Fruit fly (Drosophila melanogaster) whole organism, embryonic: Measurements from ENCODE around the gene CG6149.

Source experiments
- CG11723 ChIP-seq: fragments of 200-800 bp; sonication (Bioruptor generic); optimal IDR thresholded peaks from 2 replicates; lab custom pipeline; 2017; ENCODE audit warnings: missing biosample characterization, mild to moderate bottlenecking, missing genetic modification characterization
- CG12104 ChIP-seq: fragments of 200-800 bp; sonication (Bioruptor generic); optimal IDR thresholded peaks from 3 replicates; lab custom pipeline; 2016; ENCODE audit warnings: missing biosample characterization, missing genetic modification characterization
- CG1233 ChIP-seq: fragments of 200-800 bp; sonication (Bioruptor generic); optimal IDR thresholded peaks from 4 replicates; lab custom pipeline; 2018; ENCODE audit warnings: missing biosample characterization, mild to moderate bottlenecking, missing genetic modification characterization
- CG12769 ChIP-seq: fragments of 200-800 bp; sonication (Bioruptor generic); optimal IDR thresholded peaks from 2 replicates; lab custom pipeline; 2019; ENCODE audit warnings: missing biosample characterization, mild to moderate bottlenecking, missing genetic modification characterization, moderate library complexity
- CG14441 ChIP-seq: fragments of 200-800 bp; sonication (Bioruptor generic); IDR thresholded peaks from 2 replicates; pipeline ENCODE4 v1.3.6; 2022; ENCODE audit warnings: missing biosample characterization, missing genetic modification characterization
- CG1529 ChIP-seq: fragments of 200-800 bp; sonication (Bioruptor generic); optimal IDR thresholded peaks from 3 replicates; lab custom pipeline; 2018; ENCODE audit warnings: missing biosample characterization, missing genetic modification characterization
- CG15479 ChIP-seq: fragments of 200-800 bp; sonication (Bioruptor generic); optimal IDR thresholded peaks from 3 replicates; lab custom pipeline; 2019; ENCODE audit warnings: missing biosample characterization, mild to moderate bottlenecking, missing genetic modification characterization, moderate library complexity
- CG17359 ChIP-seq: fragments of 200-800 bp; sonication (Bioruptor generic); optimal IDR thresholded peaks from 3 replicates; lab custom pipeline; 2018; ENCODE audit warnings: missing biosample characterization, mild to moderate bottlenecking, missing genetic modification characterization, moderate library complexity
- CG17361 ChIP-seq: fragments of 200-800 bp; sonication (Bioruptor generic); IDR thresholded peaks from 3 replicates; pipeline ENCODE4 v1.3.6; 2022; ENCODE audit warnings: missing biosample characterization, missing genetic modification characterization
- CG17568 ChIP-seq: fragments of 200-800 bp; sonication (Bioruptor generic); optimal IDR thresholded peaks from 2 replicates; lab custom pipeline; 2018; ENCODE audit warnings: missing biosample characterization, mild to moderate bottlenecking, missing genetic modification characterization, moderate library complexity
- CG17612 ChIP-seq: fragments of 200-800 bp; sonication (Bioruptor generic); IDR thresholded peaks from 2 replicates; pipeline ENCODE4 v1.3.6; 2022; ENCODE audit warnings: missing biosample characterization, missing genetic modification characterization
- CG2875 ChIP-seq: fragments of 200-800 bp; sonication (Bioruptor generic); optimal IDR thresholded peaks from 2 replicates; lab custom pipeline; 2017; ENCODE audit warnings: missing biosample characterization, mild to moderate bottlenecking, missing genetic modification characterization, missing genetic modification reagents
- CG31224 ChIP-seq: fragments of 200-800 bp; sonication (Bioruptor generic); IDR thresholded peaks from 2 replicates; pipeline ENCODE4 v1.3.6; 2022; ENCODE audit warnings: missing biosample characterization, missing genetic modification characterization
- CG33213 ChIP-seq: fragments of 200-800 bp; sonication (Bioruptor generic); optimal IDR thresholded peaks from 3 replicates; lab custom pipeline; 2016; ENCODE audit warnings: missing biosample characterization, missing genetic modification characterization
- CG4360 ChIP-seq: fragments of 200-800 bp; sonication (Bioruptor generic); IDR thresholded peaks from 2 replicates; pipeline ENCODE4 v1.3.6; 2022; ENCODE audit warnings: missing biosample characterization, missing genetic modification characterization
- CG7372 ChIP-seq: fragments of 200-800 bp; sonication (Bioruptor generic); IDR thresholded peaks from 2 replicates; pipeline ENCODE4 v1.3.6; 2022; ENCODE audit warnings: missing biosample characterization, missing genetic modification characterization
- CG7745 ChIP-seq: fragments of 200-800 bp; sonication (Bioruptor generic); optimal IDR thresholded peaks from 2 replicates; lab custom pipeline; 2018; ENCODE audit warnings: missing biosample characterization, mild to moderate bottlenecking, missing genetic modification characterization, moderate library complexity
- CG7839 ChIP-seq: fragments of 200-800 bp; sonication (Bioruptor generic); optimal IDR thresholded peaks from 3 replicates; lab custom pipeline; 2018; ENCODE audit warnings: missing biosample characterization, mild to moderate bottlenecking, missing genetic modification characterization, moderate library complexity
- CG8281 ChIP-seq: fragments of 200-800 bp; sonication (Bioruptor generic); optimal IDR thresholded peaks from 2 replicates; lab custom pipeline; 2018; ENCODE audit warnings: missing biosample characterization, mild to moderate bottlenecking, missing genetic modification characterization, moderate library complexity
- CG9437 ChIP-seq: fragments of 200-800 bp; sonication (Bioruptor generic); optimal IDR thresholded peaks from 2 replicates; lab custom pipeline; 2018; ENCODE audit warnings: missing biosample characterization, mild to moderate bottlenecking, missing genetic modification characterization
- CrebB ChIP-seq: fragments of 200-800 bp; sonication (Bioruptor generic); optimal IDR thresholded peaks from 3 replicates; lab custom pipeline; 2018; ENCODE audit warnings: missing biosample characterization, mild to moderate bottlenecking, missing genetic modification characterization
- Dp ChIP-seq: fragments of 200-800 bp; sonication (Bioruptor generic); optimal IDR thresholded peaks from 2 replicates; lab custom pipeline; 2018; ENCODE audit warnings: missing biosample characterization, mild to moderate bottlenecking, missing genetic modification characterization, moderate library complexity
- Fer2 ChIP-seq: fragments of 200-800 bp; sonication (Bioruptor generic); optimal IDR thresholded peaks from 2 replicates; lab custom pipeline; 2018; ENCODE audit warnings: missing biosample characterization, mild to moderate bottlenecking, missing genetic modification characterization, moderate library complexity
- Fer3 ChIP-seq: fragments of 200-800 bp; sonication (Bioruptor generic); optimal IDR thresholded peaks from 2 replicates; lab custom pipeline; 2018; ENCODE audit warnings: missing biosample characterization, mild to moderate bottlenecking, missing genetic modification characterization, moderate library complexity
- Hey ChIP-seq: fragments of 200-800 bp; sonication (Bioruptor generic); optimal IDR thresholded peaks from 3 replicates; lab custom pipeline; 2018; ENCODE audit warnings: missing biosample characterization, mild to moderate bottlenecking, missing genetic modification characterization
- Kr ChIP-seq: fragments of 200-800 bp; sonication (Bioruptor generic); optimal IDR thresholded peaks from 2 replicates; lab custom pipeline; 2017; ENCODE audit warnings: missing biosample characterization, mild to moderate bottlenecking, missing genetic modification characterization
- Mes4 ChIP-seq: fragments of 200-800 bp; sonication (Bioruptor generic); optimal IDR thresholded peaks from 2 replicates; lab custom pipeline; 2016; ENCODE audit warnings: missing biosample characterization, missing genetic modification characterization
- NFAT ChIP-seq: fragments of 200-800 bp; sonication (Bioruptor generic); IDR thresholded peaks from 2 replicates; pipeline ENCODE4 v1.3.6; 2022; ENCODE audit warnings: missing biosample characterization, missing genetic modification characterization
- NK7.1 ChIP-seq: fragments of 200-800 bp; sonication (Bioruptor generic); optimal IDR thresholded peaks from 3 replicates; lab custom pipeline; 2016; ENCODE audit warnings: missing biosample characterization, missing genetic modification characterization
- Neu2 ChIP-seq: fragments of 200-800 bp; sonication (Bioruptor generic); optimal IDR thresholded peaks from 3 replicates; lab custom pipeline; 2016; ENCODE audit warnings: missing biosample characterization, missing genetic modification characterization, borderline replicate concordance
- Scr ChIP-seq: fragments of 200-800 bp; sonication (Bioruptor generic); IDR thresholded peaks from 2 replicates; pipeline ENCODE4 v1.3.6; 2022; ENCODE audit warnings: missing biosample characterization, missing genetic modification characterization; ENCODE audit not compliant: partially characterized antibody
- Xrp1 ChIP-seq: fragments of 200-800 bp; sonication (Bioruptor generic); IDR thresholded peaks from 2 replicates; pipeline ENCODE4 v1.3.6; 2022; ENCODE audit warnings: missing biosample characterization, missing genetic modification characterization
- amos ChIP-seq: fragments of 200-800 bp; sonication (Bioruptor generic); IDR thresholded peaks from 2 replicates; pipeline ENCODE4 v1.3.6; 2022; ENCODE audit warnings: missing biosample characterization, missing genetic modification characterization; ENCODE audit not compliant: partially characterized antibody
- ash1 ChIP-seq: fragments of 200-800 bp; sonication (Bioruptor generic); optimal IDR thresholded peaks from 2 replicates; lab custom pipeline; 2018; ENCODE audit warnings: missing biosample characterization, mild to moderate bottlenecking, missing genetic modification characterization
- bbx ChIP-seq: fragments of 200-800 bp; sonication (Bioruptor generic); IDR thresholded peaks from 2 replicates; pipeline ENCODE4 v1.3.6; 2022; ENCODE audit warnings: missing biosample characterization, missing genetic modification characterization; ENCODE audit not compliant: partially characterized antibody
- bsh ChIP-seq, 2 experiments: fragments of 200-800 bp; sonication (Bioruptor generic); optimal IDR thresholded peaks; 2 replicates each; lab custom pipeline; 2017 to 2018; ENCODE audit warnings: mild to moderate bottlenecking in 2 of 2, missing biosample characterization in 2 of 2, missing genetic modification characterization in 2 of 2, moderate library complexity in 1 of 2
- cato ChIP-seq: fragments of 200-800 bp; sonication (Bioruptor generic); optimal IDR thresholded peaks from 2 replicates; lab custom pipeline; 2016; ENCODE audit warnings: missing biosample characterization, missing genetic modification characterization, borderline replicate concordance
- caup ChIP-seq: fragments of 200-800 bp; sonication (Bioruptor generic); optimal IDR thresholded peaks from 3 replicates; lab custom pipeline; 2017; ENCODE audit warnings: missing biosample characterization, mild to moderate bottlenecking, missing genetic modification characterization, moderate library complexity; ENCODE audit not compliant: severe bottlenecking
- crp ChIP-seq, 2 experiments: fragments of 200-800 bp; sonication (Bioruptor generic); optimal IDR thresholded peaks; 2 replicates in 1 of 2; 3 replicates in 1 of 2; lab custom pipeline; 2017; ENCODE audit warnings: missing biosample characterization in 2 of 2, missing genetic modification characterization in 2 of 2, mild to moderate bottlenecking in 1 of 2, moderate library complexity in 1 of 2
- dan ChIP-seq: fragments of 200-800 bp; sonication (Bioruptor generic); IDR thresholded peaks from 2 replicates; pipeline ENCODE4 v1.3.6; 2022; ENCODE audit warnings: missing biosample characterization, missing genetic modification characterization
- fd102C ChIP-seq: fragments of 200-800 bp; sonication (Bioruptor generic); optimal IDR thresholded peaks from 2 replicates; lab custom pipeline; 2018; ENCODE audit warnings: missing biosample characterization, mild to moderate bottlenecking, missing genetic modification characterization, moderate library complexity
- grau ChIP-seq: fragments of 200-800 bp; optimal IDR thresholded peaks from 3 replicates; lab custom pipeline; 2019; ENCODE audit warnings: missing biosample characterization, mild to moderate bottlenecking, missing genetic modification characterization, moderate library complexity
- her ChIP-seq: fragments of 200-800 bp; sonication (Bioruptor generic); optimal IDR thresholded peaks from 2 replicates; lab custom pipeline; 2016; ENCODE audit warnings: missing biosample characterization, missing genetic modification characterization
- hth ChIP-seq: fragments of >200 bp; optimal IDR thresholded peaks from 2 replicates; lab custom pipeline; 2017; ENCODE audit warnings: inconsistent platforms
- lmd ChIP-seq: fragments of 200-800 bp; sonication (Bioruptor generic); IDR thresholded peaks from 2 replicates; pipeline ENCODE4 v1.3.6; 2022; ENCODE audit warnings: missing biosample characterization, missing genetic modification characterization
- lola ChIP-seq, 3 experiments: fragments of >200 bp in 2 of 3; fragments of 200-800 bp in 1 of 3; sonication (Bioruptor generic) in 1 of 3; optimal IDR thresholded peaks; 2 replicates each; lab custom pipeline; 2017 to 2019; ENCODE audit warnings: missing biosample characterization in 3 of 3, missing genetic modification characterization in 3 of 3, mild to moderate bottlenecking in 1 of 3, moderate library complexity in 1 of 3
- pum ChIP-seq: fragments of 200-800 bp; sonication (Bioruptor generic); optimal IDR thresholded peaks from 2 replicates; lab custom pipeline; 2016; ENCODE audit warnings: missing biosample characterization, missing genetic modification characterization
- sisA ChIP-seq: fragments of 200-800 bp; sonication (Bioruptor generic); IDR thresholded peaks from 2 replicates; pipeline ENCODE4 v1.3.6; 2022; ENCODE audit warnings: missing biosample characterization, missing genetic modification characterization
- tna ChIP-seq: fragments of 200-800 bp; sonication (Bioruptor generic); IDR thresholded peaks from 2 replicates; pipeline ENCODE4 v1.3.6; 2022; ENCODE audit warnings: missing biosample characterization, missing genetic modification characterization; ENCODE audit not compliant: partially characterized antibody

The CG6149 gene

dm6 chr3L:11422338-11422802, 12.9 kb downstream of the CG6149 start (continued):
- TF ChIP-seq Neu2 (GFP tag; lab: Kevin White, UChicago) (peak; percentile 15), CG14441 (GFP tag; lab: Robert Waterston, UW) (peak; percentile 44; the same call in 1 of the 2 replicates), CG7839 (tag; lab: Kevin White, UChicago) (peak; percentile 89), CG31224 (GFP tag; lab: Robert Waterston, UW) (peak; percentile 33; the same call in 1 of the 2 replicates), CG1529 (GFP tag; lab: Kevin White, UChicago) (peak; percentile 45), CG11723 (GFP tag; lab: Kevin White, UChicago) (peak; percentile 34), fd102C (no peak), CG7372 (GFP tag; lab: Robert Waterston, UW) (peak; percentile 63), caup (GFP tag; lab: Kevin White, UChicago) (peak; percentile 42), crp (GFP tag; optimal IDR thresholded peaks at IDR 0.05; lab: Kevin White, UChicago) (peak in 1 of 2 experiments; percentile 18), her (GFP tag; lab: Kevin White, UChicago) (no peak), bbx (GFP tag; lab: Robert Waterston, UW) (no peak), Xrp1 (GFP tag; lab: Robert Waterston, UW) (peak; percentile 95), CG8281 (peak; percentile 98), CG12769 (tag; lab: Kevin White, UChicago) (no peak), Fer2 (tag; lab: Kevin White, UChicago) (peak; percentile 63), CG4360 (GFP tag; lab: Robert Waterston, UW) (peak; percentile 54; the same call in 1 of the 2 replicates), CG17359 (tag; lab: Kevin White, UChicago) (peak; percentile 82), pum (GFP tag; lab: Kevin White, UChicago) (peak; percentile 63), CG12104 (peak; percentile 39), grau (tag; lab: Kevin White, UChicago) (peak; percentile 65), Dp (GFP tag; lab: Kevin White, UChicago) (no peak), CG1233 (GFP tag; lab: Kevin White, UChicago) (peak; percentile 76), CG17361 (GFP tag; lab: Robert Waterston, UW) (peak; percentile 91), CG2875 (peak; percentile 71), lmd (peak; percentile 83), ash1 (GFP tag; lab: Kevin White, UChicago) (no peak), CG15479 (GFP tag; lab: Kevin White, UChicago) (no peak), CG9437 (GFP tag; lab: Kevin White, UChicago) (peak; percentile 55), NFAT (GFP tag; lab: Robert Waterston, UW) (no peak), CG7745 (tag; lab: Kevin White, UChicago) (no peak), Hey (tag; lab: Kevin White, UChicago) (no peak), CG33213 (GFP tag; lab: Kevin White, UChicago) (peak; percentile 21), cato (GFP tag; lab: Kevin White, UChicago) (no peak), CG17568 (GFP tag; lab: Kevin White, UChicago) (no peak), hth (no peak), Mes4 (peak; percentile 56), NK7.1 (GFP tag; lab: Kevin White, UChicago) (peak; percentile 36), Scr (GFP tag; lab: Robert Waterston, UW) (no peak), sisA (GFP tag; lab: Robert Waterston, UW) (peak; percentile 83), amos (GFP tag; lab: Robert Waterston, UW) (no peak), CG17612 (GFP tag; lab: Robert Waterston, UW) (peak; percentile 26; the same call in 1 of the 2 replicates), Fer3 (peak; percentile 64), dan (GFP tag; lab: Robert Waterston, UW) (no peak; the same call in 1 of the 2 replicates), CrebB (tag; lab: Kevin White, UChicago) (no peak), tna (GFP tag; lab: Robert Waterston, UW) (no peak), Kr (no peak), lola (GFP tag; optimal IDR thresholded peaks at IDR 0.05; lab: Kevin White, UChicago) (peak in 1 of 3 experiments; percentile 85), bsh (GFP tag; optimal IDR thresholded peaks at IDR 0.05; lab: Kevin White, UChicago) (peak in 1 of 2 experiments; percentile 81)
